Fruit fly (Drosophila melanogaster) whole organism, pupa: ENCODE data around the gene PTPMT1.

Experiments
- CG10348 ChIP-seq: fragments of 200-800 bp; sonication (Bioruptor generic); IDR thresholded peaks from 2 replicates; pipeline ENCODE4 v1.3.6; 2022; ENCODE audit warnings: missing biosample characterization, missing genetic modification characterization
- CG12605 ChIP-seq: fragments of 200-800 bp; sonication (Bioruptor generic); IDR thresholded peaks from 2 replicates; pipeline ENCODE4 v1.3.6; 2022; ENCODE audit warnings: missing biosample characterization, missing genetic modification characterization
- CG13204 ChIP-seq: fragments of 200-800 bp; sonication (Bioruptor generic); optimal IDR thresholded peaks from 2 replicates; lab custom pipeline; 2018; ENCODE audit warnings: missing biosample characterization, mild to moderate bottlenecking, missing genetic modification characterization, moderate library complexity
- CG14655 ChIP-seq: fragments of 200-800 bp; sonication (Bioruptor generic); optimal IDR thresholded peaks from 3 replicates; lab custom pipeline; 2017; ENCODE audit warnings: mild to moderate bottlenecking, missing biosample characterization, missing genetic modification reagents, missing genetic modification characterization
- CG15710 ChIP-seq: fragments of 200-800 bp; sonication (Bioruptor generic); optimal IDR thresholded peaks from 2 replicates; lab custom pipeline; 2018; ENCODE audit warnings: missing biosample characterization, mild to moderate bottlenecking, missing genetic modification characterization, moderate library complexity
- CG17806 ChIP-seq: fragments of 200-800 bp; sonication (Bioruptor generic); optimal IDR thresholded peaks from 2 replicates; lab custom pipeline; 2018; ENCODE audit warnings: missing biosample characterization, mild to moderate bottlenecking, missing genetic modification characterization, moderate library complexity
- CG32121 ChIP-seq: fragments of 200-800 bp; sonication (Bioruptor generic); IDR thresholded peaks from 2 replicates; pipeline ENCODE4 v1.3.6; 2022; ENCODE audit warnings: missing biosample characterization, missing genetic modification characterization
- CG34367 ChIP-seq: fragments of 200-800 bp; sonication (Bioruptor generic); optimal IDR thresholded peaks from 2 replicates; lab custom pipeline; 2018; ENCODE audit warnings: missing biosample characterization, mild to moderate bottlenecking, missing genetic modification characterization
- CG4496 ChIP-seq: fragments of 200-800 bp; sonication (Bioruptor generic); IDR thresholded peaks from 3 replicates; pipeline ENCODE4 v1.3.6; 2022; ENCODE audit warnings: missing biosample characterization, missing genetic modification characterization
- CG8159 ChIP-seq: fragments of 200-800 bp; sonication (Bioruptor generic); optimal IDR thresholded peaks from 3 replicates; lab custom pipeline; 2018; ENCODE audit warnings: missing biosample characterization, mild to moderate bottlenecking, missing genetic modification characterization, moderate library complexity
- CG8301 ChIP-seq: fragments of 200-800 bp; sonication (Bioruptor generic); optimal IDR thresholded peaks from 2 replicates; lab custom pipeline; 2018; ENCODE audit warnings: missing biosample characterization, mild to moderate bottlenecking, missing genetic modification characterization
- CG9948 ChIP-seq: fragments of 200-800 bp; sonication (Bioruptor generic); optimal IDR thresholded peaks from 2 replicates; lab custom pipeline; 2018; ENCODE audit warnings: missing biosample characterization, mild to moderate bottlenecking, missing genetic modification characterization, moderate library complexity
- D1 ChIP-seq: fragments of 200-800 bp; sonication (Bioruptor generic); optimal IDR thresholded peaks from 2 replicates; lab custom pipeline; 2018; ENCODE audit warnings: missing biosample characterization, mild to moderate bottlenecking, missing genetic modification characterization, moderate library complexity
- EcR ChIP-seq: fragments of 200-800 bp; sonication (Bioruptor generic); optimal IDR thresholded peaks from 3 replicates; lab custom pipeline; 2019; ENCODE audit warnings: missing biosample characterization, missing genetic modification characterization, mild to moderate bottlenecking, moderate library complexity, missing genetic modification reagents
- Ets98B ChIP-seq: fragments of 200-800 bp; sonication (Bioruptor generic); IDR thresholded peaks from 2 replicates; pipeline ENCODE4 v1.3.6; 2022; ENCODE audit warnings: missing biosample characterization, missing genetic modification characterization
- Pif1A ChIP-seq: fragments of 200-800 bp; sonication (Bioruptor generic); optimal IDR thresholded peaks from 3 replicates; lab custom pipeline; 2016; ENCODE audit warnings: missing biosample characterization, missing genetic modification characterization
- Pif1B ChIP-seq: fragments of 200-800 bp; sonication (Bioruptor generic); optimal IDR thresholded peaks from 3 replicates; lab custom pipeline; 2016; ENCODE audit warnings: missing biosample characterization, missing genetic modification characterization
- Snoo ChIP-seq: fragments of 200-800 bp; sonication (Bioruptor generic); optimal IDR thresholded peaks from 3 replicates; lab custom pipeline; 2017; ENCODE audit warnings: missing biosample characterization, mild to moderate bottlenecking, missing genetic modification characterization, inconsistent platforms
- fd96Ca ChIP-seq: fragments of 200-800 bp; sonication (Bioruptor generic); IDR thresholded peaks from 3 replicates; pipeline ENCODE4 v1.3.6; 2022; ENCODE audit warnings: missing biosample characterization, missing genetic modification characterization
- gl ChIP-seq: fragments of 200-800 bp; sonication (Bioruptor generic); optimal IDR thresholded peaks from 2 replicates; lab custom pipeline; 2018; ENCODE audit warnings: missing biosample characterization, mild to moderate bottlenecking, missing genetic modification characterization
- rn ChIP-seq: fragments of 200-800 bp; sonication (Bioruptor generic); IDR thresholded peaks from 2 replicates; pipeline ENCODE4 v1.3.6; 2022; ENCODE audit warnings: missing biosample characterization, missing genetic modification characterization

Gene PTPMT1

dm6 chr3R:23724843-23725506 is 33.2 kb upstream of the PTPMT1 start:
- TF ChIP-seq EcR (GFP tag; lab: Kevin White, UChicago) (peak; percentile 61), CG14655 (GFP tag; lab: Kevin White, UChicago) (no peak)

- TF ChIP-seq CG13204 = no peak
- TF ChIP-seq CG12605 (GFP tag; lab: Robert Waterston, UW) = no peak
- no peak for TF ChIP-seq EcR (GFP tag; lab: Kevin White, UChicago)
- no peak for TF ChIP-seq CG17806 (tag; lab: Kevin White, UChicago)
- no peak for TF ChIP-seq D1 (tag; lab: Kevin White, UChicago)
- no peak for TF ChIP-seq CG15710 (tag; lab: Kevin White, UChicago)
- TF ChIP-seq CG34367 (tag; lab: Kevin White, UChicago) = no peak
- no peak for TF ChIP-seq CG4496 (GFP tag; lab: Robert Waterston, UW)
- no peak for TF ChIP-seq CG8301
- no peak for TF ChIP-seq rn
- TF ChIP-seq CG14655 (GFP tag; lab: Kevin White, UChicago) = no peak
- TF ChIP-seq Pif1A (GFP tag; lab: Kevin White, UChicago) = no peak
- TF ChIP-seq, all 21 proteins: peak for 0
Observed at dm6 chr3R:23725711-23726349, 32.3 kb upstream of the PTPMT1 start.

- TF ChIP-seq CG15710 (tag; lab: Kevin White, UChicago) = peak; percentile 60
- TF ChIP-seq EcR (GFP tag; lab: Kevin White, UChicago) = no peak
- TF ChIP-seq CG8159 = peak; percentile 69
- TF ChIP-seq rn = peak; percentile 33; the same call in 1 of the 2 replicates
- TF ChIP-seq CG13204 = no peak
- TF ChIP-seq Pif1B (GFP tag; lab: Kevin White, UChicago) = peak; percentile 45
- peak; percentile 67 for TF ChIP-seq CG14655 (GFP tag; lab: Kevin White, UChicago)
- TF ChIP-seq CG8301 = peak; percentile 70
- TF ChIP-seq Snoo (tag; lab: Kevin White, UChicago) = peak; percentile 40
- TF ChIP-seq D1 (tag; lab: Kevin White, UChicago) = no peak
- peak; percentile 27 for TF ChIP-seq CG34367 (tag; lab: Kevin White, UChicago)
- TF ChIP-seq CG10348 (GFP tag; lab: Robert Waterston, UW) = no peak
- TF ChIP-seq CG32121 (GFP tag; lab: Robert Waterston, UW) = peak; percentile 84
- TF ChIP-seq fd96Ca (GFP tag; lab: Robert Waterston, UW) = 0 out of 3 replicates have a peak, but pooled peaks have one; percentile 50
- peak; percentile 63 for TF ChIP-seq Pif1A (GFP tag; lab: Kevin White, UChicago)
- peak; percentile 75 for TF ChIP-seq Ets98B (GFP tag; lab: Robert Waterston, UW)
- peak; percentile 34 for TF ChIP-seq CG17806 (tag; lab: Kevin White, UChicago)
- TF ChIP-seq gl (tag; lab: Kevin White, UChicago) = no peak
- peak; percentile 63 for TF ChIP-seq CG9948 (tag; lab: Kevin White, UChicago)
- peak; percentile 67 for TF ChIP-seq CG12605 (GFP tag; lab: Robert Waterston, UW)
- peak; percentile 83 for TF ChIP-seq CG4496 (GFP tag; lab: Robert Waterston, UW)
- TF ChIP-seq, all 21 proteins: peak for 16
Observed at dm6 chr3R:23726740-23727139, 31.4 kb upstream of the PTPMT1 start.

- TF ChIP-seq CG12605 (GFP tag; lab: Robert Waterston, UW) (no peak), CG17806 (tag; lab: Kevin White, UChicago) (no peak), CG13204 (no peak), fd96Ca (GFP tag; lab: Robert Waterston, UW) (no peak), EcR (GFP tag; lab: Kevin White, UChicago) (no peak), CG10348 (GFP tag; lab: Robert Waterston, UW) (no peak), CG4496 (GFP tag; lab: Robert Waterston, UW) (no peak), CG15710 (tag; lab: Kevin White, UChicago) (no peak), CG8301 (no peak), D1 (tag; lab: Kevin White, UChicago) (no peak), Pif1B (GFP tag; lab: Kevin White, UChicago) (no peak)
- TF ChIP-seq, all 21 proteins: peak for 0
Observed at dm6 chr3R:23727657-23728056, 30.5 kb upstream of the PTPMT1 start.

dm6 chr3R:23728086-23728485 is 30.1 kb upstream of the PTPMT1 start:
- TF ChIP-seq CG12605 (GFP tag; lab: Robert Waterston, UW) = peak; percentile 85
- TF ChIP-seq gl (tag; lab: Kevin White, UChicago) = peak; percentile 62
- peak; percentile 76; the same call in 2 of the 3 replicates for TF ChIP-seq CG4496 (GFP tag; lab: Robert Waterston, UW)
- peak; percentile 23 for TF ChIP-seq CG14655 (GFP tag; lab: Kevin White, UChicago)
- TF ChIP-seq CG9948 (tag; lab: Kevin White, UChicago) = peak; percentile 7
- peak; percentile 44 for TF ChIP-seq Pif1B (GFP tag; lab: Kevin White, UChicago)
- no peak for TF ChIP-seq CG17806 (tag; lab: Kevin White, UChicago)
- 0 out of 3 replicates have a peak, but pooled peaks have one; percentile 25 for TF ChIP-seq fd96Ca (GFP tag; lab: Robert Waterston, UW)
- peak; percentile 57 for TF ChIP-seq Pif1A (GFP tag; lab: Kevin White, UChicago)
- TF ChIP-seq CG32121 (GFP tag; lab: Robert Waterston, UW) = peak; percentile 28; the same call in 1 of the 2 replicates
- no peak for TF ChIP-seq rn
- no peak for TF ChIP-seq CG10348 (GFP tag; lab: Robert Waterston, UW)
- no peak for TF ChIP-seq CG8301
- peak; percentile 52 for TF ChIP-seq CG15710 (tag; lab: Kevin White, UChicago)
- TF ChIP-seq CG13204 = peak; percentile 62
- TF ChIP-seq Ets98B (GFP tag; lab: Robert Waterston, UW) = peak; percentile 71; the same call in 1 of the 2 replicates
- peak; percentile 49 for TF ChIP-seq CG8159
